Fruit fly (Drosophila melanogaster) Kc167 (cell line): ENCODE measurements around the gene CG5255.

Experiments used
- Sin3A ChIP-seq: fragments of >200 bp; optimal IDR thresholded peaks from 2 replicates; lab custom pipeline; 2018; ENCODE audit warnings: missing external identifiers
- psq ChIP-seq: fragments of >200 bp; optimal IDR thresholded peaks from 2 replicates; lab custom pipeline; 2017; ENCODE audit warnings: missing external identifiers
- ttk ChIP-seq: sonication (Bioruptor generic); optimal IDR thresholded peaks from 2 replicates; lab custom pipeline; 2017; ENCODE audit warnings: missing external identifiers

dm6 chr3R:17087977-17088618 is 49.6 kb upstream of the CG5255 start, which contains the start of gene cal1:
- TF ChIP-seq Sin3A (lab: Kevin White, UChicago): no peak
- TF ChIP-seq ttk (lab: Kevin White, UChicago): no peak
- no peak for TF ChIP-seq psq (lab: Kevin White, UChicago)
